Worm (Caenorhabditis elegans) whole organism, young adult: Measurements from ENCODE around the gene clec-88.
A peak's percentile ranks its signal among the peaks of the same experiment; 100 is the strongest.

Experiments used
- B0019.2 ChIP-seq: fragments of 200-800 bp; sonication (Bioruptor generic); conservative IDR thresholded peaks from 2 replicates; pipeline ENCODE4 v1.3.6; 2022; ENCODE audit warnings: missing genetic modification reagents, missing genetic modification characterization, missing compliant biosample characterization
- F39B2.1 ChIP-seq: fragments of 200-800 bp; sonication (Bioruptor generic); IDR thresholded peaks from 2 replicates; pipeline ENCODE4 v1.3.6; 2022; ENCODE audit warnings: missing genetic modification reagents, missing genetic modification characterization, missing compliant biosample characterization
- K11D2.4 ChIP-seq: fragments of 200-800 bp; sonication (Bioruptor generic); IDR thresholded peaks from 2 replicates; pipeline ENCODE4 v1.3.6; 2022; ENCODE audit warnings: missing genetic modification reagents, missing genetic modification characterization, missing compliant biosample characterization
- T07F8.4 ChIP-seq: sonication (generic microtip); optimal IDR thresholded peaks from 2 replicates; lab custom pipeline; 2016; ENCODE audit warnings: mild to moderate bottlenecking, missing genetic modification characterization, moderate library complexity, missing compliant biosample characterization
- Y53G8AR.9 ChIP-seq: fragments of 200-800 bp; sonication (Bioruptor generic); conservative IDR thresholded peaks from 2 replicates; pipeline ENCODE4 v1.3.6; 2022; ENCODE audit warnings: missing genetic modification reagents, missing genetic modification characterization, missing compliant biosample characterization
- Y56A3A.18 ChIP-seq: fragments of 200-800 bp; sonication (Bioruptor generic); IDR thresholded peaks from 2 replicates; pipeline ENCODE4 v1.3.6; 2022; ENCODE audit warnings: missing genetic modification reagents, missing genetic modification characterization, missing compliant biosample characterization
- ZK185.1 ChIP-seq: sonication (generic microtip); optimal IDR thresholded peaks from 2 replicates; lab custom pipeline; 2016; ENCODE audit warnings: mild to moderate bottlenecking, missing genetic modification characterization, missing compliant biosample characterization; ENCODE audit not compliant: poor library complexity, severe bottlenecking
- ama-1 ChIP-seq, 3 experiments: fragments of 150-350 bp in 1 of 3; sonication (generic microtip) in 2 of 3; optimal IDR thresholded peaks; 2 replicates each; lab custom pipeline; 2014 to 2018; ENCODE audit warnings: missing biosample characterization in 2 of 3, missing genetic modification characterization in 2 of 3, missing genetic modification reagents in 2 of 3
- atf-7 ChIP-seq: sonication (generic microtip); optimal IDR thresholded peaks from 2 replicates; lab custom pipeline; 2017; ENCODE audit warnings: mild to moderate bottlenecking, missing genetic modification characterization, missing compliant biosample characterization
- attf-5 ChIP-seq: fragments of 200-800 bp; sonication (Bioruptor generic); optimal IDR thresholded peaks from 2 replicates; lab custom pipeline; 2018; ENCODE audit warnings: mild to moderate bottlenecking, missing genetic modification characterization, missing compliant biosample characterization
- ceh-100 ChIP-seq: fragments of 200-800 bp; sonication (Bioruptor generic); IDR thresholded peaks from 2 replicates; pipeline ENCODE4 v1.3.6; 2022; ENCODE audit warnings: missing genetic modification reagents, missing genetic modification characterization, missing compliant biosample characterization
- ceh-79 ChIP-seq: sonication (generic microtip); optimal IDR thresholded peaks from 2 replicates; lab custom pipeline; 2017; ENCODE audit warnings: mild to moderate bottlenecking, missing genetic modification characterization, missing compliant biosample characterization
- die-1 ChIP-seq: sonication (generic microtip); optimal IDR thresholded peaks from 2 replicates; lab custom pipeline; 2016; ENCODE audit warnings: missing genotype, mild to moderate bottlenecking, missing genetic modification characterization, missing compliant biosample characterization
- egl-44 ChIP-seq: fragments of 200-800 bp; sonication (Bioruptor generic); IDR thresholded peaks from 2 replicates; pipeline ENCODE4 v1.3.6; 2022; ENCODE audit warnings: missing genetic modification reagents, missing genetic modification characterization, missing compliant biosample characterization
- fkh-3 ChIP-seq: sonication (generic microtip); optimal IDR thresholded peaks from 2 replicates; lab custom pipeline; 2016; ENCODE audit warnings: mild to moderate bottlenecking, missing genetic modification characterization, missing compliant biosample characterization
- hlh-12 ChIP-seq: sonication (generic microtip); optimal IDR thresholded peaks from 2 replicates; lab custom pipeline; 2016; ENCODE audit warnings: missing genetic modification characterization, missing compliant biosample characterization
- hlh-26 ChIP-seq: fragments of 200-800 bp; sonication (Bioruptor generic); conservative IDR thresholded peaks from 2 replicates; pipeline ENCODE4 v1.3.6; 2022; ENCODE audit warnings: missing genetic modification reagents, missing genetic modification characterization, missing compliant biosample characterization
- let-607 ChIP-seq, 2 experiments: fragments of 200-800 bp in 1 of 2; sonication (Bioruptor generic) in 1 of 2; sonication (generic microtip) in 1 of 2; optimal IDR thresholded peaks; 2 replicates each; lab custom pipeline; 2016 to 2018; ENCODE audit warnings: mild to moderate bottlenecking in 2 of 2, missing compliant biosample characterization in 2 of 2, missing genetic modification characterization in 2 of 2, moderate library complexity in 2 of 2, missing genotype in 1 of 2
- lsl-1 ChIP-seq: fragments of 200-800 bp; sonication (Bioruptor generic); optimal IDR thresholded peaks from 2 replicates; lab custom pipeline; 2018; ENCODE audit warnings: mild to moderate bottlenecking, missing genetic modification characterization, moderate library complexity, missing compliant biosample characterization
- mcd-1 ChIP-seq: fragments of 200-800 bp; sonication (Bioruptor generic); IDR thresholded peaks from 2 replicates; pipeline ENCODE4 v1.3.6; 2022; ENCODE audit warnings: missing genetic modification reagents, missing genetic modification characterization, missing compliant biosample characterization
- nfya-1 ChIP-seq: sonication (generic microtip); optimal IDR thresholded peaks from 2 replicates; lab custom pipeline; 2017; ENCODE audit warnings: antibody characterized with exemption, missing compliant biosample characterization, missing genetic modification characterization, borderline replicate concordance; ENCODE audit not compliant: insufficient read depth
- nhr-120 ChIP-seq: fragments of 200-800 bp; sonication (Bioruptor generic); IDR thresholded peaks from 2 replicates; pipeline ENCODE4 v1.3.6; 2022; ENCODE audit warnings: missing genetic modification characterization, missing compliant biosample characterization
- nhr-179 ChIP-seq: sonication (generic microtip); optimal IDR thresholded peaks from 2 replicates; lab custom pipeline; 2016; ENCODE audit warnings: mild to moderate bottlenecking, missing genetic modification characterization, missing compliant biosample characterization
- nhr-27 ChIP-seq: fragments of 200-800 bp; sonication (Bioruptor generic); optimal IDR thresholded peaks from 2 replicates; lab custom pipeline; 2018; ENCODE audit warnings: mild to moderate bottlenecking, missing genetic modification characterization, moderate library complexity, missing compliant biosample characterization
- nhr-80 ChIP-seq: sonication (generic microtip); optimal IDR thresholded peaks from 2 replicates; lab custom pipeline; 2016; ENCODE audit warnings: missing genetic modification characterization, missing compliant biosample characterization
- nhr-90 ChIP-seq: sonication (generic microtip); optimal IDR thresholded peaks from 2 replicates; lab custom pipeline; 2016; ENCODE audit warnings: missing genotype, mild to moderate bottlenecking, missing genetic modification characterization, missing compliant biosample characterization
- pha-4 ChIP-seq: fragments of 150-350 bp; sonication (generic microtip); optimal IDR thresholded peaks from 2 replicates; lab custom pipeline; 2014; ENCODE audit warnings: missing biosample characterization, missing genetic modification reagents, missing genetic modification characterization
- rcor-1 ChIP-seq: fragments of 200-800 bp; sonication (Bioruptor generic); IDR thresholded peaks from 2 replicates; pipeline ENCODE4 v1.3.6; 2022; ENCODE audit warnings: missing genetic modification reagents, missing genetic modification characterization, missing compliant biosample characterization
- rec-8 ChIP-seq, 2 experiments: sonication (generic microtip); optimal IDR thresholded peaks; 2 replicates each; lab custom pipeline; 2016; ENCODE audit warnings: mild to moderate bottlenecking in 2 of 2, missing genetic modification characterization in 2 of 2, missing genetic modification reagents in 2 of 2, missing genotype in 2 of 2, missing biosample characterization in 1 of 2, missing compliant biosample characterization in 1 of 2, moderate library complexity in 1 of 2
- rpc-1 ChIP-seq, 2 experiments: fragments of 150-350 bp in 1 of 2; sonication (generic microtip) in 1 of 2; optimal IDR thresholded peaks; 2 replicates each; lab custom pipeline; 2014 to 2018; ENCODE audit warnings: missing biosample characterization in 1 of 2, missing genetic modification characterization in 1 of 2, missing genetic modification reagents in 1 of 2, missing genotype in 1 of 2
- sdz-38 ChIP-seq: sonication (generic microtip); optimal IDR thresholded peaks from 2 replicates; lab custom pipeline; 2016; ENCODE audit warnings: missing genotype, missing genetic modification characterization, missing compliant biosample characterization
- tbp1 ChIP-seq: fragments of 200-800 bp; sonication (Bioruptor generic); optimal IDR thresholded peaks from 2 replicates; lab custom pipeline; 2018; ENCODE audit warnings: mild to moderate bottlenecking, missing genetic modification characterization, missing compliant biosample characterization
- ztf-6 ChIP-seq: fragments of 200-800 bp; sonication (Bioruptor generic); IDR thresholded peaks from 2 replicates; pipeline ENCODE4 v1.3.6; 2022; ENCODE audit warnings: missing genetic modification reagents, missing genetic modification characterization, missing compliant biosample characterization

clec-88 gene

ce11 chrII:6348360-6348759 lies 17.2 kb upstream of the clec-88 start (continued):
- TF ChIP-seq hlh-26 (no peak), ama-1 (optimal IDR thresholded peaks at IDR 0.05; lab: Kevin White, UChicago) (peak; percentile 96), ama-1 (GFP tag; optimal IDR thresholded peaks at IDR 0.05; lab: Kevin White, UChicago) (no peak), ztf-6 (GFP tag; lab: Robert Waterston, UW) (no peak), lsl-1 (GFP tag; lab: Kevin White, UChicago) (no peak), nhr-120 (no peak), fkh-3 (tag; lab: Kevin White, UChicago) (no peak), Y53G8AR.9 (GFP tag; lab: Robert Waterston, UW) (peak; percentile 78), mcd-1 (peak; percentile 85), die-1 (tag; lab: Kevin White, UChicago) (peak; percentile 35), nfya-1 (no peak), nhr-179 (no peak), Y56A3A.18 (GFP tag; lab: Robert Waterston, UW) (no peak), T07F8.4 (tag; lab: Kevin White, UChicago) (no peak), nhr-27 (tag; lab: Kevin White, UChicago) (no peak), K11D2.4 (GFP tag; lab: Robert Waterston, UW) (peak; percentile 80), attf-5 (peak; percentile 82), B0019.2 (GFP tag; lab: Robert Waterston, UW) (no peak), tbp1 (GFP tag; lab: Kevin White, UChicago) (peak; percentile 53), rec-8 (tag; optimal IDR thresholded peaks at IDR 0.05; lab: Kevin White, UChicago) (no peak), hlh-12 (tag; lab: Kevin White, UChicago) (no peak), let-607 (tag; optimal IDR thresholded peaks at IDR 0.05; lab: Kevin White, UChicago) (peak in 1 of 2 experiments; percentile 71), ceh-100 (no peak; the same call in 1 of the 2 replicates), pha-4 (tag; lab: Kevin White, UChicago) (peak; percentile 79), rcor-1 (GFP tag; lab: Robert Waterston, UW) (0 out of 2 replicates have a peak, but pooled peaks have one; percentile 28), F39B2.1 (GFP tag; lab: Robert Waterston, UW) (no peak), sdz-38 (tag; lab: Kevin White, UChicago) (no peak), ceh-79 (no peak), egl-44 (GFP tag; lab: Robert Waterston, UW) (peak; percentile 81), rpc-1 (optimal IDR thresholded peaks at IDR 0.05; lab: Kevin White, UChicago) (no peak), rpc-1 (tag; optimal IDR thresholded peaks at IDR 0.05; lab: Kevin White, UChicago) (no peak), atf-7 (peak; percentile 73)

DNA sequence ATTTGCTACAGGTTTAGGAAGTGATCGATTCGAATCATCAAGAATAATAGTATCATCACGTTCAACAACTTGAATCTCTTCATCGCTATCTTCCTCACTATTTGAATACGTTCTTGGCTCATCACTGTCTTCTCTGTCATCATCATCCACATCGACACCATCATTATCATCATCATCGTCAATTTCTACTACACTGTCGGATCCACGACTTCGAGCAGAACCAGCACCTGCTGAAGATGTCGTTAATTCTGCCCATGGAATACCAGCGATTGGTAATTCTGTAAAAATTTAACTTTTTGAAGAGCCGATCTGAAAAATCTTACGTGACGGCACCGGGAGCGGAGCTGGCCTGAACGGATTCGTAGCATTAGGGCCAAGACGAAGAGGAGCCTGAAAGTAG lies 15.6 kb upstream of the clec-88 start:
- no peak for TF ChIP-seq ZK185.1 (tag; lab: Kevin White, UChicago)

- TF ChIP-seq nhr-90 (no peak), nhr-80 (tag; lab: Kevin White, UChicago) (no peak)
Measured at ce11 chrII:6351887-6352286, 13.6 kb upstream of the clec-88 start, which contains the start of gene C32D5.10. TSS of gene C32D5.10 (minus strand) at chrII:6351987.
